Worm (Caenorhabditis elegans) whole organism, L2 larva: ENCODE data around the gene gad-3.

Experiments
- C34F6.9 ChIP-seq: fragments of 150-350 bp; optimal IDR thresholded peaks from 2 replicates; lab custom pipeline; 2014; ENCODE audit warnings: missing biosample characterization, missing genetic modification characterization
- F13H6.1 ChIP-seq: sonication (generic microtip); optimal IDR thresholded peaks from 2 replicates; lab custom pipeline; 2016; ENCODE audit warnings: missing genetic modification characterization, missing compliant biosample characterization
- Y55F3AM.14 ChIP-seq: fragments of 200-800 bp; sonication (Bioruptor generic); optimal IDR thresholded peaks from 2 replicates; lab custom pipeline; 2018; ENCODE audit warnings: mild to moderate bottlenecking, missing genetic modification characterization, missing compliant biosample characterization
- ama-1 ChIP-seq: fragments of 150-350 bp; optimal IDR thresholded peaks from 2 replicates; lab custom pipeline; 2018; ENCODE audit warnings: inconsistent platforms
- blmp-1 ChIP-seq: sonication (generic microtip); optimal IDR thresholded peaks from 2 replicates; lab custom pipeline; 2017; ENCODE audit warnings: missing genetic modification characterization, mild to moderate bottlenecking, missing compliant biosample characterization, antibody characterized with exemption, moderate library complexity; ENCODE audit not compliant: insufficient read depth
- crh-2 ChIP-seq: sonication (generic microtip); optimal IDR thresholded peaks from 2 replicates; lab custom pipeline; 2017; ENCODE audit warnings: missing biosample characterization, missing genetic modification characterization
- dmd-4 ChIP-seq: sonication (generic microtip); optimal IDR thresholded peaks from 2 replicates; lab custom pipeline; 2017; ENCODE audit warnings: missing biosample characterization, missing genetic modification characterization
- egl-27 ChIP-seq: sonication (generic microtip); optimal IDR thresholded peaks from 3 replicates; lab custom pipeline; 2017; ENCODE audit warnings: missing biosample characterization, missing genetic modification reagents, missing genetic modification characterization
- elt-1 ChIP-seq: fragments of 150-350 bp; optimal IDR thresholded peaks from 2 replicates; lab custom pipeline; 2014; ENCODE audit warnings: missing biosample characterization, missing genetic modification characterization
- fos-1 ChIP-seq: fragments of 150-350 bp; optimal IDR thresholded peaks from 2 replicates; lab custom pipeline; 2014; ENCODE audit warnings: missing biosample characterization, missing genetic modification characterization
- gmeb-1 ChIP-seq: fragments of 150-350 bp; optimal IDR thresholded peaks from 2 replicates; lab custom pipeline; 2014; ENCODE audit warnings: missing biosample characterization, missing genetic modification characterization
- lin-11 ChIP-seq: fragments of 150-350 bp; sonication (generic microtip); optimal IDR thresholded peaks from 2 replicates; lab custom pipeline; 2014; ENCODE audit warnings: missing biosample characterization, missing genetic modification characterization, inconsistent platforms, mixed read lengths
- lin-13 ChIP-seq: fragments of 150-350 bp; optimal IDR thresholded peaks from 2 replicates; lab custom pipeline; 2014; ENCODE audit warnings: missing biosample characterization, missing genetic modification reagents, missing genetic modification characterization
- lsy-2 ChIP-seq, 2 experiments: fragments of 150-350 bp in 1 of 2; sonication (generic microtip) in 1 of 2; optimal IDR thresholded peaks; 2 replicates each; lab custom pipeline; 2014 to 2017; ENCODE audit warnings: missing biosample characterization in 2 of 2, missing genetic modification characterization in 2 of 2
- mdl-1 ChIP-seq, 2 experiments: fragments of 150-350 bp in 1 of 2; sonication (generic microtip) in 1 of 2; optimal IDR thresholded peaks; 2 replicates each; lab custom pipeline; 2017; ENCODE audit warnings: missing biosample characterization in 2 of 2, missing genetic modification characterization in 2 of 2
- nhr-10 ChIP-seq: sonication (generic microtip); optimal IDR thresholded peaks from 2 replicates; lab custom pipeline; 2017; ENCODE audit warnings: missing biosample characterization, missing genetic modification characterization
- nhr-129 ChIP-seq: fragments of 150-350 bp; optimal IDR thresholded peaks from 2 replicates; lab custom pipeline; 2014; ENCODE audit warnings: missing biosample characterization, missing genetic modification characterization
- nhr-21 ChIP-seq: fragments of 150-350 bp; optimal IDR thresholded peaks from 2 replicates; lab custom pipeline; 2014; ENCODE audit warnings: missing biosample characterization, missing genetic modification characterization
- nhr-237 ChIP-seq: fragments of 150-350 bp; optimal IDR thresholded peaks from 2 replicates; lab custom pipeline; 2014; ENCODE audit warnings: missing biosample characterization, missing genetic modification characterization
- nhr-25 ChIP-seq: fragments of 150-350 bp; sonication (generic microtip); optimal IDR thresholded peaks from 3 replicates; lab custom pipeline; 2014; ENCODE audit warnings: missing biosample characterization, missing genetic modification characterization
- nhr-6 ChIP-seq: fragments of 150-350 bp; optimal IDR thresholded peaks from 2 replicates; lab custom pipeline; 2014; ENCODE audit warnings: missing biosample characterization, missing genetic modification characterization
- peb-1 ChIP-seq: fragments of 150-350 bp; optimal IDR thresholded peaks from 2 replicates; lab custom pipeline; 2014; ENCODE audit warnings: missing biosample characterization, missing genetic modification characterization
- sem-4 ChIP-seq: fragments of 150-350 bp; optimal IDR thresholded peaks from 2 replicates; lab custom pipeline; 2014; ENCODE audit warnings: missing biosample characterization, missing genetic modification reagents, missing genetic modification characterization
- skn-1 ChIP-seq: sonication (generic microtip); optimal IDR thresholded peaks from 2 replicates; lab custom pipeline; 2017; ENCODE audit warnings: missing biosample characterization, missing genetic modification characterization
- sma-3 ChIP-seq: sonication (generic microtip); optimal IDR thresholded peaks from 2 replicates; lab custom pipeline; 2016; ENCODE audit warnings: missing genetic modification reagents, missing genetic modification characterization, missing compliant biosample characterization
- sma-9 ChIP-seq, 2 experiments: fragments of 150-350 bp in 1 of 2; sonication (generic microtip) in 1 of 2; optimal IDR thresholded peaks; 2 replicates each; lab custom pipeline; 2014 to 2016; ENCODE audit warnings: missing genetic modification characterization in 2 of 2, mild to moderate bottlenecking in 1 of 2, missing biosample characterization in 1 of 2, missing compliant biosample characterization in 1 of 2, missing genetic modification reagents in 1 of 2, moderate library complexity in 1 of 2
- snpc-4 ChIP-seq: fragments of 150-350 bp; optimal IDR thresholded peaks from 2 replicates; lab custom pipeline; 2014; ENCODE audit warnings: missing biosample characterization, missing genetic modification characterization
- unc-39 ChIP-seq: fragments of 150-350 bp; optimal IDR thresholded peaks from 2 replicates; lab custom pipeline; 2014; ENCODE audit warnings: missing biosample characterization, missing genetic modification characterization
- unc-55 ChIP-seq: fragments of 150-350 bp; sonication (generic microtip); optimal IDR thresholded peaks from 3 replicates; lab custom pipeline; 2014; ENCODE audit warnings: missing biosample characterization, missing genetic modification reagents, missing genetic modification characterization
- unc-62 ChIP-seq: fragments of 150-350 bp; optimal IDR thresholded peaks from 2 replicates; lab custom pipeline; 2014; ENCODE audit warnings: missing biosample characterization, missing genetic modification reagents, missing genetic modification characterization
- zag-1 ChIP-seq: fragments of 150-350 bp; optimal IDR thresholded peaks from 2 replicates; lab custom pipeline; 2014; ENCODE audit warnings: missing biosample characterization, missing genetic modification characterization
- ztf-11 ChIP-seq: sonication (generic microtip); optimal IDR thresholded peaks from 2 replicates; lab custom pipeline; 2017; ENCODE audit warnings: missing biosample characterization, missing genetic modification characterization
- ztf-4 ChIP-seq: fragments of 150-350 bp; optimal IDR thresholded peaks from 2 replicates; lab custom pipeline; 2014; ENCODE audit warnings: missing biosample characterization, missing genetic modification characterization

gad-3 gene

DNA sequence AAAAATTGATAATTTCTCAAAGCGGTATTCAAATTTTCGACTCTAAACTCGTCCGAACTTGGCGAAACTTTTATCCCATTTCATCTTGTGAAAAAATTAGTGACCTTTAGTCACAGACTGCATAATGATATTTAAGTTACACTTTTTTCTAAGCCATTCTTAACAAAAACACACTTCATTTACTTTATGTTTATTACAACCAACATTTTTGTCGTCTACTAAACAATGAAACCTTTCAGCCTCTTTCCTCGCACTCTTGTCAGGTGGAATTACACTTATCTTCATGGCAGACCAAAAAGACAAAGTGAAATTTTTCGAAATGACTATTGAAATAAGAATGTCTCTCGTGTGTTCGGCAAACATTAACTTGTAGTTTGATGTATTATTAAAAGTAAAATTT is 8.9 kb downstream of the gad-3 start:
- peak; percentile 6 for TF ChIP-seq ztf-4 (tag; lab: Kevin White, UChicago)
- no peak for TF ChIP-seq unc-55 (GFP tag; lab: Kevin White, UChicago)
- TF ChIP-seq skn-1, result no peak
- no peak for TF ChIP-seq elt-1
- no peak for TF ChIP-seq sem-4 (tag; lab: Kevin White, UChicago)
- TF ChIP-seq dmd-4 (tag; lab: Kevin White, UChicago), result no peak
- TF ChIP-seq nhr-237 (tag; lab: Kevin White, UChicago), result no peak
- no peak for TF ChIP-seq nhr-6 (tag; lab: Kevin White, UChicago)
- TF ChIP-seq sma-3 (GFP tag; lab: Kevin White, UChicago), result peak; percentile 14
- TF ChIP-seq nhr-10 (tag; lab: Kevin White, UChicago), result no peak
- TF ChIP-seq crh-2 (tag; lab: Kevin White, UChicago), result peak; percentile 23
- peak; percentile 0 for TF ChIP-seq blmp-1 (tag; lab: Kevin White, UChicago)
- TF ChIP-seq peb-1 (tag; lab: Kevin White, UChicago), result no peak
- peak; percentile 91 for TF ChIP-seq nhr-25 (tag; lab: Kevin White, UChicago)
- no peak for TF ChIP-seq ztf-11
- no peak for TF ChIP-seq nhr-129 (tag; lab: Kevin White, UChicago)
- TF ChIP-seq ama-1 (lab: Kevin White, UChicago), result peak; percentile 93
- TF ChIP-seq egl-27 (tag; lab: Kevin White, UChicago), result no peak
- no peak for TF ChIP-seq mdl-1 (tag; optimal IDR thresholded peaks at IDR 0.05; lab: Kevin White, UChicago)
- peak; percentile 28 for TF ChIP-seq nhr-21 (tag; lab: Kevin White, UChicago)
- TF ChIP-seq lsy-2 (tag; optimal IDR thresholded peaks at IDR 0.05; lab: Kevin White, UChicago), result no peak
- TF ChIP-seq lin-13 (GFP tag; lab: Kevin White, UChicago), result peak; percentile 17
- TF ChIP-seq, all 48 proteins: peak for 8

DNA sequence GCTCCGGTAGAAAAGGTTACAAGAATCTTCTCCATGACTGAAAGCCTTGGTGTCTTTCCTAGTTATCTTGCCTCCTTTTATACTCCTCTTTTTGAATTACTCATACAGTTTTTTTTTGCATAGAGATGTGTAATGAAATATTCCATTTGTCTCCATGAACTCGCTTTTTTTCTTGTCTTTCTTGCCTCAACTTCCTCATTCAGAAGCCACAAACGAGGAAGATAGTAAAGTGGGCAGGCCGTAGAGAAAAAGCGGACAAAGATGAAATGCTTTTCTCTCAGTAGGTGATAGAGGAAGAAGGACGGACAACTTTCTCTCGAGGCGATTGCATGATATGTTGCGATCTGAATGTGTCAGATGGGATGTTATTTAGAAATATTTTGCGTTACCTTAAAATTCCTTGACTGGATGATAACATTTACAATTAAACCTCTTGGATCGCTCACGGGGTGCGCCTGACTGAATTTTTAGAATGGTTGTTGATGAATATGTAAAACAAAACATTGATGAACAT is 9.8 kb downstream of the gad-3 start, which contains the start of gene col-145:
TSS of gene col-145 (minus strand) at position 51 of the 514 bp plus-strand sequence.
- TF ChIP-seq blmp-1 (tag; lab: Kevin White, UChicago) (peak; percentile 62), egl-27 (tag; lab: Kevin White, UChicago) (no peak)

DNA sequence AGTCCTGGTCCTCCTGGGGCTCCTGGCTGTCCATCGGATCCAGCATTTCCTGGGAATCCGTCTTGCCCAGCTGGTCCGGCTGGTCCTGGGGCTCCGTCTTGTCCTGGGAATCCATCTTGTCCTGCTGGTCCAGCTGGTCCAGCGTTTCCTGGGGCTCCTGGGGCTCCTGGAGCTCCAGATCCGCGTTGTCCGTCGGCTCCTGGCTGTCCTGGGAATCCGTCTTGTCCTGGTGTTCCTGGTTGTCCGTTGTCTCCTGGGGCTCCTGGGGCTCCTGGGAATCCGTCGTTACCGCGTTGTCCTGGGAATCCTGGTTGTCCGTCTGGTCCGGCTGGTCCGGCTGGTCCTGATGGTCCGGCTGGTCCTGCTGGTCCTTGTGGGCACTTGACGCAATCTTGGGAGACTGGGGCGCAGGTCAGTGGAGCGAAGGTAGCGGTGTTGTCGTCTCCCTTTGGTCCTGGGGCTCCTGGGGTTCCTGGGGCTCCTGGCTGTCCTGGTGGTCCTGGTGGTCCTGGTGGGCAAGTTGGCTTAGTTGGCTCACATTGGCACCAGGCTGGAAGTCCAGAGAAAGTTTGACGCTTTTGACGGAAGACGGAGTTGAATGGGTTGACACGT is 10.6 kb downstream of the gad-3 start:
- no peak for TF ChIP-seq Y55F3AM.14 (GFP tag; lab: Kevin White, UChicago)
- no peak for TF ChIP-seq mdl-1 (tag; optimal IDR thresholded peaks at IDR 0.05; lab: Kevin White, UChicago)
- no peak for TF ChIP-seq unc-55 (GFP tag; lab: Kevin White, UChicago)
- no peak for TF ChIP-seq gmeb-1 (tag; lab: Kevin White, UChicago)
- no peak for TF ChIP-seq zag-1 (tag; lab: Kevin White, UChicago)
- TF ChIP-seq unc-62 (GFP tag; lab: Kevin White, UChicago), result no peak
- no peak for TF ChIP-seq ztf-11
- TF ChIP-seq fos-1, result no peak
- TF ChIP-seq sma-3 (GFP tag; lab: Kevin White, UChicago), result no peak
- TF ChIP-seq skn-1, result no peak
- no peak for TF ChIP-seq sma-9 (GFP tag; optimal IDR thresholded peaks at IDR 0.05; lab: Kevin White, UChicago)
- TF ChIP-seq sma-9 (tag; optimal IDR thresholded peaks at IDR 0.05; lab: Kevin White, UChicago), result no peak
- no peak for TF ChIP-seq nhr-25 (tag; lab: Kevin White, UChicago)
- no peak for TF ChIP-seq C34F6.9 (tag; lab: Kevin White, UChicago)
- no peak for TF ChIP-seq lin-11 (tag; lab: Kevin White, UChicago)
- TF ChIP-seq snpc-4 (tag; lab: Kevin White, UChicago), result no peak
- TF ChIP-seq lin-13 (GFP tag; lab: Kevin White, UChicago), result no peak

- no peak for TF ChIP-seq lsy-2 (tag; optimal IDR thresholded peaks at IDR 0.05; lab: Kevin White, UChicago)
- no peak for TF ChIP-seq elt-1
- TF ChIP-seq blmp-1 (tag; lab: Kevin White, UChicago), result peak; percentile 57
- TF ChIP-seq nhr-25 (tag; lab: Kevin White, UChicago), result peak; percentile 68
- peak; percentile 21 for TF ChIP-seq nhr-21 (tag; lab: Kevin White, UChicago)
- peak; percentile 10 for TF ChIP-seq crh-2 (tag; lab: Kevin White, UChicago)
- peak; percentile 20 for TF ChIP-seq ama-1 (lab: Kevin White, UChicago)
- peak; percentile 25 for TF ChIP-seq sma-9 (GFP tag; optimal IDR thresholded peaks at IDR 0.05; lab: Kevin White, UChicago)
- no peak for TF ChIP-seq sma-9 (tag; optimal IDR thresholded peaks at IDR 0.05; lab: Kevin White, UChicago)
- no peak for TF ChIP-seq F13H6.1 (tag; lab: Kevin White, UChicago)
- TF ChIP-seq sma-3 (GFP tag; lab: Kevin White, UChicago), result peak; percentile 28
- TF ChIP-seq Y55F3AM.14 (GFP tag; lab: Kevin White, UChicago), result no peak
- TF ChIP-seq unc-39 (tag; lab: Kevin White, UChicago), result no peak
- TF ChIP-seq egl-27 (tag; lab: Kevin White, UChicago), result no peak
Measured at ce11 chrV:9160224-9160886, 12.4 kb downstream of the gad-3 start, which contains the start of gene col-144. Gene col-144 (minus strand): TSS chrV:9160642.
